Worm (Caenorhabditis elegans) whole organism, L2 larva: ENCODE measurements around the gene lsy-12.

Experiments
- C34F6.9 ChIP-seq: fragments of 150-350 bp; optimal IDR thresholded peaks from 2 replicates; lab custom pipeline; 2014; ENCODE audit warnings: missing biosample characterization, missing genetic modification characterization
- F13H6.1 ChIP-seq: sonication (generic microtip); optimal IDR thresholded peaks from 2 replicates; lab custom pipeline; 2016; ENCODE audit warnings: missing genetic modification characterization, missing compliant biosample characterization
- R02D3.7 ChIP-seq: fragments of 150-350 bp; optimal IDR thresholded peaks from 2 replicates; lab custom pipeline; 2014; ENCODE audit warnings: missing biosample characterization, missing genetic modification characterization
- ZK546.5 ChIP-seq: sonication (generic microtip); optimal IDR thresholded peaks from 2 replicates; lab custom pipeline; 2017; ENCODE audit warnings: missing biosample characterization, missing genetic modification characterization
- alr-1 ChIP-seq: fragments of 150-350 bp; optimal IDR thresholded peaks from 2 replicates; lab custom pipeline; 2014; ENCODE audit warnings: missing biosample characterization, missing genetic modification characterization
- aly-2 ChIP-seq: fragments of 150-350 bp; optimal IDR thresholded peaks from 2 replicates; lab custom pipeline; 2014; ENCODE audit warnings: missing biosample characterization, missing genetic modification characterization
- blmp-1 ChIP-seq: sonication (generic microtip); optimal IDR thresholded peaks from 2 replicates; lab custom pipeline; 2017; ENCODE audit warnings: missing genetic modification characterization, mild to moderate bottlenecking, missing compliant biosample characterization, antibody characterized with exemption, moderate library complexity; ENCODE audit not compliant: insufficient read depth
- ceh-16 ChIP-seq: fragments of 150-350 bp; optimal IDR thresholded peaks from 2 replicates; lab custom pipeline; 2014; ENCODE audit warnings: missing biosample characterization, missing genetic modification characterization
- ceh-82 ChIP-seq: fragments of 150-350 bp; optimal IDR thresholded peaks from 2 replicates; lab custom pipeline; 2014; ENCODE audit warnings: missing biosample characterization, missing genetic modification characterization
- crh-2 ChIP-seq: sonication (generic microtip); optimal IDR thresholded peaks from 2 replicates; lab custom pipeline; 2017; ENCODE audit warnings: missing biosample characterization, missing genetic modification characterization
- dmd-4 ChIP-seq: sonication (generic microtip); optimal IDR thresholded peaks from 2 replicates; lab custom pipeline; 2017; ENCODE audit warnings: missing biosample characterization, missing genetic modification characterization
- egl-27 ChIP-seq: sonication (generic microtip); optimal IDR thresholded peaks from 3 replicates; lab custom pipeline; 2017; ENCODE audit warnings: missing biosample characterization, missing genetic modification reagents, missing genetic modification characterization
- elt-3 ChIP-seq: sonication (generic microtip); optimal IDR thresholded peaks from 2 replicates; lab custom pipeline; 2017; ENCODE audit warnings: missing biosample characterization, missing genetic modification characterization
- fos-1 ChIP-seq: fragments of 150-350 bp; optimal IDR thresholded peaks from 2 replicates; lab custom pipeline; 2014; ENCODE audit warnings: missing biosample characterization, missing genetic modification characterization
- gmeb-1 ChIP-seq: fragments of 150-350 bp; optimal IDR thresholded peaks from 2 replicates; lab custom pipeline; 2014; ENCODE audit warnings: missing biosample characterization, missing genetic modification characterization
- lin-13 ChIP-seq: fragments of 150-350 bp; optimal IDR thresholded peaks from 2 replicates; lab custom pipeline; 2014; ENCODE audit warnings: missing biosample characterization, missing genetic modification reagents, missing genetic modification characterization
- lin-39 ChIP-seq: fragments of 150-350 bp; optimal IDR thresholded peaks from 2 replicates; lab custom pipeline; 2014; ENCODE audit warnings: missing biosample characterization, missing genetic modification reagents, missing genetic modification characterization
- lsy-2 ChIP-seq, 2 experiments: fragments of 150-350 bp in 1 of 2; sonication (generic microtip) in 1 of 2; optimal IDR thresholded peaks; 2 replicates each; lab custom pipeline; 2014 to 2017; ENCODE audit warnings: missing biosample characterization in 2 of 2, missing genetic modification characterization in 2 of 2
- mbf-1 ChIP-seq: sonication (generic microtip); optimal IDR thresholded peaks from 2 replicates; lab custom pipeline; 2017; ENCODE audit warnings: missing biosample characterization, missing genetic modification characterization
- nhr-10 ChIP-seq: sonication (generic microtip); optimal IDR thresholded peaks from 2 replicates; lab custom pipeline; 2017; ENCODE audit warnings: missing biosample characterization, missing genetic modification characterization
- nhr-11 ChIP-seq: fragments of 150-350 bp; optimal IDR thresholded peaks from 2 replicates; lab custom pipeline; 2014; ENCODE audit warnings: missing biosample characterization, missing genetic modification characterization
- nhr-12 ChIP-seq: fragments of 150-350 bp; optimal IDR thresholded peaks from 2 replicates; lab custom pipeline; 2014; ENCODE audit warnings: missing biosample characterization, missing genetic modification characterization
- nhr-129 ChIP-seq: fragments of 150-350 bp; optimal IDR thresholded peaks from 2 replicates; lab custom pipeline; 2014; ENCODE audit warnings: missing biosample characterization, missing genetic modification characterization
- nhr-21 ChIP-seq: fragments of 150-350 bp; optimal IDR thresholded peaks from 2 replicates; lab custom pipeline; 2014; ENCODE audit warnings: missing biosample characterization, missing genetic modification characterization
- nhr-23 ChIP-seq: fragments of 150-350 bp; optimal IDR thresholded peaks from 2 replicates; lab custom pipeline; 2014; ENCODE audit warnings: missing biosample characterization, missing genetic modification reagents, missing genetic modification characterization
- nhr-237 ChIP-seq: fragments of 150-350 bp; optimal IDR thresholded peaks from 2 replicates; lab custom pipeline; 2014; ENCODE audit warnings: missing biosample characterization, missing genetic modification characterization
- nhr-25 ChIP-seq: fragments of 150-350 bp; sonication (generic microtip); optimal IDR thresholded peaks from 3 replicates; lab custom pipeline; 2014; ENCODE audit warnings: missing biosample characterization, missing genetic modification characterization
- nhr-77 ChIP-seq: fragments of 150-350 bp; optimal IDR thresholded peaks from 2 replicates; lab custom pipeline; 2014; ENCODE audit warnings: missing biosample characterization, missing genetic modification characterization
- peb-1 ChIP-seq: fragments of 150-350 bp; optimal IDR thresholded peaks from 2 replicates; lab custom pipeline; 2014; ENCODE audit warnings: missing biosample characterization, missing genetic modification characterization
- sem-4 ChIP-seq: fragments of 150-350 bp; optimal IDR thresholded peaks from 2 replicates; lab custom pipeline; 2014; ENCODE audit warnings: missing biosample characterization, missing genetic modification reagents, missing genetic modification characterization
- skn-1 ChIP-seq: sonication (generic microtip); optimal IDR thresholded peaks from 2 replicates; lab custom pipeline; 2017; ENCODE audit warnings: missing biosample characterization, missing genetic modification characterization
- sma-3 ChIP-seq: sonication (generic microtip); optimal IDR thresholded peaks from 2 replicates; lab custom pipeline; 2016; ENCODE audit warnings: missing genetic modification reagents, missing genetic modification characterization, missing compliant biosample characterization
- sma-9 ChIP-seq, 2 experiments: fragments of 150-350 bp in 1 of 2; sonication (generic microtip) in 1 of 2; optimal IDR thresholded peaks; 2 replicates each; lab custom pipeline; 2014 to 2016; ENCODE audit warnings: missing genetic modification characterization in 2 of 2, mild to moderate bottlenecking in 1 of 2, missing biosample characterization in 1 of 2, missing compliant biosample characterization in 1 of 2, missing genetic modification reagents in 1 of 2, moderate library complexity in 1 of 2
- snpc-4 ChIP-seq: fragments of 150-350 bp; optimal IDR thresholded peaks from 2 replicates; lab custom pipeline; 2014; ENCODE audit warnings: missing biosample characterization, missing genetic modification characterization
- unc-39 ChIP-seq: fragments of 150-350 bp; optimal IDR thresholded peaks from 2 replicates; lab custom pipeline; 2014; ENCODE audit warnings: missing biosample characterization, missing genetic modification characterization
- unc-55 ChIP-seq: fragments of 150-350 bp; sonication (generic microtip); optimal IDR thresholded peaks from 3 replicates; lab custom pipeline; 2014; ENCODE audit warnings: missing biosample characterization, missing genetic modification reagents, missing genetic modification characterization
- unc-62 ChIP-seq: fragments of 150-350 bp; optimal IDR thresholded peaks from 2 replicates; lab custom pipeline; 2014; ENCODE audit warnings: missing biosample characterization, missing genetic modification reagents, missing genetic modification characterization
- zag-1 ChIP-seq: fragments of 150-350 bp; optimal IDR thresholded peaks from 2 replicates; lab custom pipeline; 2014; ENCODE audit warnings: missing biosample characterization, missing genetic modification characterization
- ztf-1 ChIP-seq: fragments of 200-800 bp; sonication (Bioruptor generic); conservative IDR thresholded peaks from 2 replicates; pipeline ENCODE4 v1.3.6; 2022; ENCODE audit warnings: missing genetic modification characterization, missing compliant biosample characterization
- ztf-11 ChIP-seq: sonication (generic microtip); optimal IDR thresholded peaks from 2 replicates; lab custom pipeline; 2017; ENCODE audit warnings: missing biosample characterization, missing genetic modification characterization
- ztf-4 ChIP-seq: fragments of 150-350 bp; optimal IDR thresholded peaks from 2 replicates; lab custom pipeline; 2014; ENCODE audit warnings: missing biosample characterization, missing genetic modification characterization

The lsy-12 gene

ce11 chrV:9868311-9868710 is 8.5 kb upstream of the lsy-12 start, which contains the start of gene srab-17:
TSS of gene srab-17 (minus strand) at chrV:9868411.
- TF ChIP-seq R02D3.7 (tag; lab: Kevin White, UChicago) (no peak), mbf-1 (tag; lab: Kevin White, UChicago) (no peak), C34F6.9 (tag; lab: Kevin White, UChicago) (no peak), unc-39 (no peak), gmeb-1 (tag; lab: Kevin White, UChicago) (no peak), nhr-11 (tag; lab: Kevin White, UChicago) (no peak), ztf-4 (tag; lab: Kevin White, UChicago) (no peak), blmp-1 (tag; lab: Kevin White, UChicago) (no peak), nhr-10 (tag; lab: Kevin White, UChicago) (no peak), snpc-4 (tag; lab: Kevin White, UChicago) (no peak), sma-9 (GFP tag; optimal IDR thresholded peaks at IDR 0.05; lab: Kevin White, UChicago) (no peak), sma-9 (tag; optimal IDR thresholded peaks at IDR 0.05; lab: Kevin White, UChicago) (no peak), aly-2 (tag; lab: Kevin White, UChicago) (no peak), ztf-1 (GFP tag; lab: Robert Waterston, UW) (no peak), ztf-11 (tag; lab: Kevin White, UChicago) (no peak), peb-1 (no peak), ZK546.5 (tag; lab: Kevin White, UChicago) (no peak), nhr-237 (tag; lab: Kevin White, UChicago) (no peak), elt-3 (tag; lab: Kevin White, UChicago) (no peak), ceh-82 (tag; lab: Kevin White, UChicago) (no peak)

DNA sequence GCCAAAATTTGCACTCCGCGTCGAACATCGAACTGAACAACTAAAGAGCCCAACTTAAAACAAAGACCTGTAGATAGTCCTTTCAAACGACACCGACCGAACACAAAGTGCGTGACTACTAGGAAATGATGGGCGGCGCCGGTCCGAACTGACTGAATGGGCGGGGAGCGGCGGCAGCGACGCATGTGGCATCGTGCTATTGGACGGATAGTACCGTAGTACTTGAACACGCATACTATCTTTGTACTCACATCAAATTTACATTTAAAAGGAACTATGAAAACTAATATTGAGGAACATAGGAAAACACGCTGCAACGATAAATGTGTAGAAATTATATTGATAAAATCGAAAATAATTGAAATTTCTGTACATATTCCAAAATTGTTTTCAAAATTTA is 574 bp upstream of the lsy-12 start:
- no peak for TF ChIP-seq lin-13 (GFP tag; lab: Kevin White, UChicago)
- TF ChIP-seq lsy-2 (tag; optimal IDR thresholded peaks at IDR 0.05; lab: Kevin White, UChicago) = peak in 1 of 2 experiments; percentile 82

- no peak for TF ChIP-seq ceh-16 (tag; lab: Kevin White, UChicago)
- no peak for TF ChIP-seq peb-1
- TF ChIP-seq sem-4 (tag; lab: Kevin White, UChicago) = no peak
- no peak for TF ChIP-seq nhr-77 (tag; lab: Kevin White, UChicago)
- no peak for TF ChIP-seq ztf-1 (GFP tag; lab: Robert Waterston, UW)
- no peak for TF ChIP-seq ztf-11 (tag; lab: Kevin White, UChicago)
- TF ChIP-seq skn-1 (tag; lab: Kevin White, UChicago) = no peak
- TF ChIP-seq sma-9 (GFP tag; optimal IDR thresholded peaks at IDR 0.05; lab: Kevin White, UChicago) = peak; percentile 7
- TF ChIP-seq sma-9 (tag; optimal IDR thresholded peaks at IDR 0.05; lab: Kevin White, UChicago) = no peak
- no peak for TF ChIP-seq zag-1 (tag; lab: Kevin White, UChicago)
- TF ChIP-seq blmp-1 (tag; lab: Kevin White, UChicago) = no peak
- TF ChIP-seq nhr-21 = no peak
- TF ChIP-seq nhr-12 (tag; lab: Kevin White, UChicago) = no peak
- no peak for TF ChIP-seq ceh-82 (tag; lab: Kevin White, UChicago)
- peak; percentile 39 for TF ChIP-seq crh-2 (tag; lab: Kevin White, UChicago)
- TF ChIP-seq fos-1 (tag; lab: Kevin White, UChicago) = peak; percentile 6
- TF ChIP-seq alr-1 (tag; lab: Kevin White, UChicago) = no peak
- TF ChIP-seq, all 48 proteins: peak for 3
Measured at ce11 chrV:9856978-9857377, 2.8 kb downstream of the lsy-12 start.

DNA sequence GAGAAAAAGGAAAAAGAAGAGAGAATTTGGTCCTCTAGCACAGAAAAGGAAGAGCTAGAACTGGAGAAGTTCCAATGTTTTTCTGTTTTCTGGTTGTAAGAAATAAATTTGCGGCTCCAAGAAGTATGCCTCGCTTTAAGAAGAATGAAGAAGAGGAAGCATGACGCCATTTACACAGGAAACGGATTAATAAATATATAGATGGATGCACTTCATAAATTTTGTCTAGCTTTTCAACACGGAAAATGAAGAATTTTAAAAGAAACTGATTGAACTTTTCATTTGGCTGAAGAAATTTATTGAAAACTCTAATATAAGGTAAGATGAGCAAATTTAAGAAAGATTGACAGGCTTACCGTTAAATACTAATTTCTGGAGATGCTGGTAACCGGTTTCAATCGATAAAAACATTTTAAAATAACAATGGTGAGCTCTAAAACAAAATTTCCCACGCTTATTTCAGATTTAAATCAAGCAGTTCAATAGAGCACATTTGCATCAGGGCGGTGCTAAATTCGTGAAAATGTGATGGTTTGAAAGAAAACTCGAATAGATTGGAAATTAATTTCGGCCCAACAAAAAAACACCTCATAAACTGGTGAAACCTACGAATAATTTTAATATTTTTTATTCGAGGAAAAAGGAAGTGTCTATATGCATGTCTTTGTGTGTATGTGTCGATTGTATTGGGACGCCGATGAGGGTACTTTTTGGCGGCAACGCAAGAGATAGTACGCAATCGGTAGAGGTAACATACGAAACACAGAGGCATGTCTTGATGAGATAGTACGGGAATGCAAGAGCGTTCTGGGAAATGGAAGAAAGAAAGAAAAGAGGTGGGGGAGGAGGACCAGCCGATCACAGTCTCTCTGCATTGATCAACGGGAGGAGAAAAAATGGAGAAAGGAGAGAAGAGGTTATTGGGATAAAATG is 3.6 kb downstream of the lsy-12 start:
- TF ChIP-seq blmp-1 (tag; lab: Kevin White, UChicago) (no peak), elt-3 (tag; lab: Kevin White, UChicago) (no peak), sem-4 (tag; lab: Kevin White, UChicago) (no peak), lin-39 (tag; lab: Kevin White, UChicago) (no peak), nhr-12 (tag; lab: Kevin White, UChicago) (no peak), alr-1 (tag; lab: Kevin White, UChicago) (no peak), dmd-4 (tag; lab: Kevin White, UChicago) (no peak), nhr-21 (no peak), crh-2 (tag; lab: Kevin White, UChicago) (peak; percentile 33), ceh-16 (tag; lab: Kevin White, UChicago) (no peak), snpc-4 (tag; lab: Kevin White, UChicago) (no peak), zag-1 (tag; lab: Kevin White, UChicago) (no peak), C34F6.9 (tag; lab: Kevin White, UChicago) (peak; percentile 44), ztf-11 (tag; lab: Kevin White, UChicago) (no peak), R02D3.7 (tag; lab: Kevin White, UChicago) (no peak), fos-1 (tag; lab: Kevin White, UChicago) (peak; percentile 16), F13H6.1 (tag; lab: Kevin White, UChicago) (peak; percentile 32), nhr-25 (peak; percentile 28), mbf-1 (tag; lab: Kevin White, UChicago) (no peak), unc-55 (GFP tag; lab: Kevin White, UChicago) (peak; percentile 37), egl-27 (tag; lab: Kevin White, UChicago) (no peak), aly-2 (tag; lab: Kevin White, UChicago) (no peak), sma-9 (GFP tag; optimal IDR thresholded peaks at IDR 0.05; lab: Kevin White, UChicago) (no peak), sma-9 (tag; optimal IDR thresholded peaks at IDR 0.05; lab: Kevin White, UChicago) (no peak), gmeb-1 (tag; lab: Kevin White, UChicago) (no peak), nhr-23 (no peak), sma-3 (peak; percentile 34), unc-62 (GFP tag; lab: Kevin White, UChicago) (no peak), nhr-129 (tag; lab: Kevin White, UChicago) (peak; percentile 65), lsy-2 (tag; optimal IDR thresholded peaks at IDR 0.05; lab: Kevin White, UChicago) (peak in 1 of 2 experiments; percentile 24)
